Worm (Caenorhabditis elegans) whole organism, L3 larva: ENCODE data around the gene romo-1.
A peak's percentile ranks its signal among the peaks of the same experiment; 100 is the strongest.

Experiments used
- R02D3.7 ChIP-seq: fragments of 150-350 bp; optimal IDR thresholded peaks from 2 replicates; lab custom pipeline; 2014; ENCODE audit warnings: missing biosample characterization, missing genetic modification characterization
- ZK546.5 ChIP-seq: sonication (generic microtip); optimal IDR thresholded peaks from 2 replicates; lab custom pipeline; 2017; ENCODE audit warnings: missing biosample characterization, missing genetic modification characterization
- aly-2 ChIP-seq: fragments of 150-350 bp; optimal IDR thresholded peaks from 2 replicates; lab custom pipeline; 2014; ENCODE audit warnings: missing biosample characterization, missing genetic modification characterization
- ama-1 ChIP-seq: fragments of 150-350 bp; optimal IDR thresholded peaks from 2 replicates; lab custom pipeline; 2018
- ceh-16 ChIP-seq: sonication (generic microtip); optimal IDR thresholded peaks from 2 replicates; lab custom pipeline; 2017; ENCODE audit warnings: missing biosample characterization, missing genetic modification characterization
- ceh-82 ChIP-seq: fragments of 150-350 bp; optimal IDR thresholded peaks from 2 replicates; lab custom pipeline; 2014; ENCODE audit warnings: missing biosample characterization, missing genetic modification characterization
- ceh-9 ChIP-seq: sonication (generic microtip); optimal IDR thresholded peaks from 2 replicates; lab custom pipeline; 2018; ENCODE audit warnings: missing biosample characterization, missing genetic modification characterization
- daf-12 ChIP-seq: fragments of 150-350 bp; optimal IDR thresholded peaks from 2 replicates; lab custom pipeline; 2014; ENCODE audit warnings: missing biosample characterization, missing genetic modification reagents, missing genetic modification characterization
- egl-27 ChIP-seq: sonication (generic microtip); optimal IDR thresholded peaks from 4 replicates; lab custom pipeline; 2017; ENCODE audit warnings: missing biosample characterization, missing genetic modification reagents, missing genetic modification characterization
- egl-5 ChIP-seq: fragments of 150-350 bp; optimal IDR thresholded peaks from 2 replicates; lab custom pipeline; 2017; ENCODE audit warnings: missing biosample characterization, missing genetic modification reagents, missing genetic modification characterization, inconsistent platforms
- elt-2 ChIP-seq: sonication (generic microtip); optimal IDR thresholded peaks from 2 replicates; lab custom pipeline; 2016; ENCODE audit warnings: missing genetic modification reagents, mild to moderate bottlenecking, missing genetic modification characterization, missing compliant biosample characterization
- elt-3 ChIP-seq, 3 experiments: fragments of 150-350 bp in 1 of 3; sonication (generic microtip) in 2 of 3; optimal IDR thresholded peaks; 2 replicates in 2 of 3; 4 replicates in 1 of 3; lab custom pipeline; 2014 to 2017; ENCODE audit warnings: missing biosample characterization in 3 of 3, missing genetic modification characterization in 3 of 3
- eor-1 ChIP-seq, 2 experiments: fragments of 150-350 bp; optimal IDR thresholded peaks; 2 replicates each; lab custom pipeline; 2014 to 2018; ENCODE audit warnings: missing biosample characterization in 2 of 2, missing genetic modification characterization in 2 of 2
- fos-1 ChIP-seq: fragments of 150-350 bp; optimal IDR thresholded peaks from 2 replicates; lab custom pipeline; 2014; ENCODE audit warnings: missing biosample characterization, missing genetic modification characterization
- hmg-11 ChIP-seq: sonication (generic microtip); optimal IDR thresholded peaks from 2 replicates; lab custom pipeline; 2016; ENCODE audit warnings: missing genetic modification characterization, missing compliant biosample characterization
- jun-1 ChIP-seq: fragments of 150-350 bp; optimal IDR thresholded peaks from 2 replicates; lab custom pipeline; 2014; ENCODE audit warnings: missing biosample characterization, missing genetic modification reagents, missing genetic modification characterization
- lin-15B ChIP-seq: fragments of 150-350 bp; optimal IDR thresholded peaks from 2 replicates; lab custom pipeline; 2014; ENCODE audit warnings: missing biosample characterization, missing genetic modification characterization
- lin-39 ChIP-seq: fragments of 150-350 bp; optimal IDR thresholded peaks from 2 replicates; lab custom pipeline; 2018; ENCODE audit warnings: missing biosample characterization, missing genetic modification reagents, missing genetic modification characterization
- mdl-1 ChIP-seq: fragments of 150-350 bp; optimal IDR thresholded peaks from 2 replicates; lab custom pipeline; 2014; ENCODE audit warnings: missing biosample characterization, missing genetic modification characterization
- mml-1 ChIP-seq: fragments of 150-350 bp; sonication (generic microtip); optimal IDR thresholded peaks from 3 replicates; lab custom pipeline; 2014; ENCODE audit warnings: missing biosample characterization, missing genetic modification characterization
- nfya-1 ChIP-seq: sonication (generic microtip); optimal IDR thresholded peaks from 2 replicates; lab custom pipeline; 2017; ENCODE audit warnings: missing genetic modification characterization, mild to moderate bottlenecking, missing compliant biosample characterization, antibody characterized with exemption, moderate library complexity; ENCODE audit not compliant: insufficient read depth
- nhr-11 ChIP-seq: fragments of 150-350 bp; optimal IDR thresholded peaks from 2 replicates; lab custom pipeline; 2014; ENCODE audit warnings: missing biosample characterization, missing genetic modification characterization
- nhr-12 ChIP-seq: fragments of 150-350 bp; optimal IDR thresholded peaks from 2 replicates; lab custom pipeline; 2014; ENCODE audit warnings: missing biosample characterization, missing genetic modification characterization
- nhr-23 ChIP-seq: fragments of 150-350 bp; optimal IDR thresholded peaks from 2 replicates; lab custom pipeline; 2014; ENCODE audit warnings: missing biosample characterization, missing genetic modification reagents, missing genetic modification characterization
- nhr-25 ChIP-seq: sonication (generic microtip); optimal IDR thresholded peaks from 2 replicates; lab custom pipeline; 2017; ENCODE audit warnings: missing biosample characterization, missing genetic modification characterization
- nhr-28 ChIP-seq: fragments of 150-350 bp; optimal IDR thresholded peaks from 2 replicates; lab custom pipeline; 2014; ENCODE audit warnings: missing biosample characterization, missing genetic modification characterization
- nhr-43 ChIP-seq: sonication (generic microtip); optimal IDR thresholded peaks from 2 replicates; lab custom pipeline; 2016; ENCODE audit warnings: mild to moderate bottlenecking, missing genetic modification characterization, missing compliant biosample characterization; ENCODE audit not compliant: poor library complexity, severe bottlenecking
- nhr-67 ChIP-seq: fragments of 150-350 bp; optimal IDR thresholded peaks from 2 replicates; lab custom pipeline; 2014; ENCODE audit warnings: missing biosample characterization, missing genetic modification characterization
- nhr-76 ChIP-seq: fragments of 150-350 bp; sonication (generic microtip); optimal IDR thresholded peaks from 5 replicates; lab custom pipeline; 2014; ENCODE audit warnings: missing biosample characterization, missing genetic modification characterization
- nhr-77 ChIP-seq: fragments of 150-350 bp; optimal IDR thresholded peaks from 2 replicates; lab custom pipeline; 2014; ENCODE audit warnings: missing biosample characterization, missing genetic modification characterization
- pha-4 ChIP-seq: fragments of 150-350 bp; optimal IDR thresholded peaks from 2 replicates; lab custom pipeline; 2014; ENCODE audit warnings: missing biosample characterization, missing genetic modification reagents, missing genetic modification characterization
- pqm-1 ChIP-seq: fragments of 150-350 bp; optimal IDR thresholded peaks from 2 replicates; lab custom pipeline; 2017; ENCODE audit warnings: missing biosample characterization, missing genetic modification characterization, inconsistent platforms
- sea-2 ChIP-seq: fragments of 150-350 bp; sonication (generic microtip); optimal IDR thresholded peaks from 4 replicates; lab custom pipeline; 2014; ENCODE audit warnings: missing biosample characterization, missing genetic modification reagents, missing genetic modification characterization
- skn-1 ChIP-seq: fragments of 150-350 bp; optimal IDR thresholded peaks from 2 replicates; lab custom pipeline; 2014; ENCODE audit warnings: missing biosample characterization, missing genetic modification characterization
- snpc-4 ChIP-seq: fragments of 150-350 bp; optimal IDR thresholded peaks from 2 replicates; lab custom pipeline; 2014; ENCODE audit warnings: missing biosample characterization, missing genetic modification characterization
- tbx-2 ChIP-seq: sonication (generic microtip); optimal IDR thresholded peaks from 2 replicates; lab custom pipeline; 2016; ENCODE audit warnings: mild to moderate bottlenecking, missing genetic modification characterization, missing compliant biosample characterization
- unc-39 ChIP-seq: sonication (generic microtip); optimal IDR thresholded peaks from 4 replicates; lab custom pipeline; 2017; ENCODE audit warnings: missing biosample characterization, missing genetic modification characterization
- unc-62 ChIP-seq: fragments of 150-350 bp; sonication (generic microtip); optimal IDR thresholded peaks from 4 replicates; lab custom pipeline; 2014; ENCODE audit warnings: missing biosample characterization, missing genetic modification reagents, missing genetic modification characterization
- ztf-11 ChIP-seq: fragments of 150-350 bp; optimal IDR thresholded peaks from 2 replicates; lab custom pipeline; 2014; ENCODE audit warnings: missing biosample characterization, missing genetic modification characterization
- ztf-4 ChIP-seq: fragments of 150-350 bp; optimal IDR thresholded peaks from 2 replicates; lab custom pipeline; 2014; ENCODE audit warnings: missing biosample characterization, missing genetic modification characterization

The romo-1 gene

DNA sequence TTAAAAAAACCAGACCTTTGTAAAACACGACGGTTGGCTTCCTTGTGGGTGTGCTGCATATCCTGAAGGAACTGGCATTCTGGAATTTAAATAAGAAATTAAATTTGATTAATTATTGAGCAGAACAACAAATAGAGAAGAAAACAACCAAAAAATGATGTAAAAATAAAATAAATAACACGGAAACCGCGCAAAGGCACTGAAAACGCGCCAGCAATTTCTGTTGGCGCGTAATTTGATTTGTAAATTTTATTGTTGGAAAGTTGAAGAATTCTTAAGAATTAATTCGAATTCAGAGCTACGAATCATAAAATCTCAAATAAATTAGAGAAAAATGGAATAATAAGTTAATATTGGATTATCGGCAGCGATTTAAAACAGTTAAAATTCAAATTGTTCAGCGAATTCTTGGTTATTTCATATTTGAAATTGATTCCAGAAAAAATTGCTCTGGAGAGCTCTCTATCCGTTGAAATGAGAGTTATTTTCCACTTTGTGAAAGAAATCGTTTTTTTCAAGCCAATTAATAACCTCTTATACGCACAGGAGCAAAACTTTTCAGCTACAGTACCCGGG lies at the start of gene romo-1:
Gene romo-1, minus strand, starts transcription at position 79 of the 576 bp plus-strand sequence.
- peak; percentile 26 for TF ChIP-seq skn-1
- TF ChIP-seq nhr-43 (tag; lab: Kevin White, UChicago): peak; percentile 59
- TF ChIP-seq R02D3.7 (tag; lab: Kevin White, UChicago): peak; percentile 44
- TF ChIP-seq lin-39 (tag; lab: Kevin White, UChicago): peak; percentile 19
- TF ChIP-seq ztf-4: no peak
- TF ChIP-seq tbx-2 (tag; lab: Kevin White, UChicago): peak; percentile 42
- TF ChIP-seq egl-5 (tag; lab: Kevin White, UChicago): peak; percentile 52
- peak; percentile 77 for TF ChIP-seq nhr-23 (tag; lab: Kevin White, UChicago)
- no peak for TF ChIP-seq jun-1 (tag; lab: Kevin White, UChicago)
- peak; percentile 90 for TF ChIP-seq pha-4 (tag; lab: Kevin White, UChicago)
- TF ChIP-seq ceh-16 (tag; lab: Kevin White, UChicago): no peak
- TF ChIP-seq nfya-1 (tag; lab: Kevin White, UChicago): peak; percentile 84
- no peak for TF ChIP-seq ceh-82 (tag; lab: Kevin White, UChicago)
- TF ChIP-seq nhr-67 (tag; lab: Kevin White, UChicago): no peak
- TF ChIP-seq daf-12 (tag; lab: Kevin White, UChicago): no peak
- TF ChIP-seq lin-15B (tag; lab: Kevin White, UChicago): peak; percentile 77
- peak; percentile 35 for TF ChIP-seq elt-2 (tag; lab: Kevin White, UChicago)
- peak; percentile 53 for TF ChIP-seq hmg-11
- TF ChIP-seq ama-1: no peak
- TF ChIP-seq nhr-25 (tag; lab: Kevin White, UChicago): peak; percentile 53
- peak; percentile 91 for TF ChIP-seq snpc-4 (tag; lab: Kevin White, UChicago)
- TF ChIP-seq, all 47 proteins: peak for 14

DNA sequence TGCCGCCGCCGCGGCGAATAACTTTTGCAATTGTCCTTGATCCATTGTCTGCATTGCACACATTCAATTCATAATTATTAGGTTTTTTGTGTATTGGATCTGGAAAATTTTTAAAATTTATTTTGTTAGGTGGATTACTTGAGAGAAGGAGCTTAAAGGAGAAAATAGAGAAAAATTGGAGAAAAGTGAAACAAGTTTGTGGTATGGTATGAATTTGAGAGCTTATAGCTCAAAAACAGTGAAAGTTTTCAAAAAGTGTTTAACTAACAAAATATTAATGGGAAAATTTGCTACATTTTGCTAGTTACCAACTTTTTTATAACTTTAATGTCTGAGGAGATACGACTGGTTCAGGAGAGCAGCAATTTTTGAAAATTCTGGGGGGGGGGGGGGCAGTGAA lies 48.0 kb upstream of the romo-1 start, which contains the start of gene ztf-22:
Gene ztf-22, minus strand, starts transcription at position 101 of the 400 bp plus-strand sequence.
- no peak for TF ChIP-seq elt-3 (tag; optimal IDR thresholded peaks at IDR 0.05; lab: Kevin White, UChicago)
- no peak for TF ChIP-seq ZK546.5
- no peak for TF ChIP-seq mml-1
- no peak for TF ChIP-seq nhr-77 (tag; lab: Kevin White, UChicago)
- no peak for TF ChIP-seq nhr-28 (tag; lab: Kevin White, UChicago)
- no peak for TF ChIP-seq unc-62
- no peak for TF ChIP-seq ceh-9 (tag; lab: Kevin White, UChicago)
- no peak for TF ChIP-seq lin-15B (tag; lab: Kevin White, UChicago)
- TF ChIP-seq sea-2: no peak
- TF ChIP-seq tbx-2 (tag; lab: Kevin White, UChicago): no peak
- TF ChIP-seq daf-12 (tag; lab: Kevin White, UChicago): no peak
- no peak for TF ChIP-seq fos-1 (tag; lab: Kevin White, UChicago)
- TF ChIP-seq pqm-1 (tag; lab: Kevin White, UChicago): no peak
- no peak for TF ChIP-seq egl-27
- no peak for TF ChIP-seq eor-1 (tag; optimal IDR thresholded peaks at IDR 0.05; lab: Kevin White, UChicago)
- no peak for TF ChIP-seq nhr-11 (tag; lab: Kevin White, UChicago)
- no peak for TF ChIP-seq ama-1
- TF ChIP-seq ztf-4: no peak

DNA sequence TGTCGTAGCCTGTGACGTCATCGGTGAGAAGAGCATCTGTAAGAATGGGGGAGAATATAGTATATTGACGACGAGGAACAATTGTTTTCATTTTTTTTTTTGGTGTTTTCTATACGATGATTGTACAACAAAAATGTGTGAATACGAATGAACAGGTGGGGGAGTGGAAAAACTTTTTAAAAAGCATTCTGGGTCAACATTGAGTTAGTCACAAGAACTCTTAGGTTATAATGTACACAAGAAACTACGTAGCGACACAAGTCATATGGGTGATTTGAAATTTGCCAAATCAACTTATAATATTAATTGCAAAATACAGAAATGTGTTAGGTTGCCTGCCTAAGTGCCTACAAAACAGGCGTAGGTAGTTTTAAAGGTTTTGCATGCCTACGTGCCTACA lies 46.4 kb upstream of the romo-1 start:
- peak; percentile 73 for TF ChIP-seq pha-4 (tag; lab: Kevin White, UChicago)
- TF ChIP-seq sea-2: no peak

DNA sequence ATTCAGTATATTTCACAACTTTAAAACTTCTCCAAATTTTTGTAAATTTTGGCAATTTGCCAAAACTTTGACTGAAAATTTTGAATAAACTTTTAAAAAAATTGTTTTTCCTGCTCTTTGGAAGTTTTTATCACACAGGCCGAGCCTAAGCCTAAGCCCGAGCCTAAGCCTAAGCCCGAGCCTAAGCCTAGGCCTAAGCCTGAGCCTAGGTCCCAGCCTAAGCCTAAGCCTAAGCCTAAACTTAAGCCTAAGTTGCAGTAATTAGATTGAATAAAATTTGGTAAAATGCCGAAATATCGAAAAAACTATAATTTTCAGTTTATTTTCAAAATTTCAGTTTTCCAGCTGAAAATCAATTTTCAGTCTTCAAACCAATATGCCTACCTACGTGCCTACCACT lies 45.8 kb upstream of the romo-1 start:
- TF ChIP-seq nhr-76 (tag; lab: Kevin White, UChicago): no peak
- no peak for TF ChIP-seq nhr-12 (tag; lab: Kevin White, UChicago)
- no peak for TF ChIP-seq aly-2
- TF ChIP-seq mdl-1 (tag; lab: Kevin White, UChicago): no peak
- TF ChIP-seq ztf-11: no peak
- no peak for TF ChIP-seq sea-2
- TF ChIP-seq unc-39 (tag; lab: Kevin White, UChicago): no peak
- TF ChIP-seq nhr-43 (tag; lab: Kevin White, UChicago): no peak
- no peak for TF ChIP-seq elt-3 (tag; optimal IDR thresholded peaks at IDR 0.05; lab: Kevin White, UChicago)
